Fruit fly (Drosophila melanogaster) whole organism, embryonic: ENCODE measurements around the gene CG17777.
A peak's percentile ranks its signal among the peaks of the same experiment; 100 is the strongest.

Source experiments
- Bgb ChIP-seq: fragments of 200-800 bp; sonication (Bioruptor generic); IDR thresholded peaks from 2 replicates; pipeline ENCODE4 v1.3.6; 2022; ENCODE audit warnings: missing biosample characterization, missing genetic modification characterization; ENCODE audit not compliant: partially characterized antibody
- Blimp-1 ChIP-seq: fragments of 200-800 bp; sonication (Bioruptor generic); optimal IDR thresholded peaks from 3 replicates; lab custom pipeline; 2018; ENCODE audit warnings: missing biosample characterization, missing genetic modification characterization, mild to moderate bottlenecking, moderate library complexity, missing genetic modification reagents
- BtbVII ChIP-seq: fragments of 200-800 bp; sonication (Bioruptor generic); optimal IDR thresholded peaks from 3 replicates; lab custom pipeline; 2017; ENCODE audit warnings: missing biosample characterization, mild to moderate bottlenecking, missing genetic modification characterization
- CG1024 ChIP-seq: fragments of 200-800 bp; sonication (Bioruptor generic); IDR thresholded peaks from 2 replicates; pipeline ENCODE4 v1.3.6; 2022; ENCODE audit warnings: missing biosample characterization, missing genetic modification characterization
- CG10321 ChIP-seq: fragments of 200-800 bp; sonication (Bioruptor generic); IDR thresholded peaks from 2 replicates; pipeline ENCODE4 v1.3.6; 2022; ENCODE audit warnings: missing biosample characterization, missing genetic modification characterization
- CG10462 ChIP-seq: fragments of 200-800 bp; sonication (Bioruptor generic); optimal IDR thresholded peaks from 2 replicates; lab custom pipeline; 2016; ENCODE audit warnings: missing biosample characterization, missing genetic modification characterization
- CG10959 ChIP-seq: fragments of 200-800 bp; sonication (Bioruptor generic); IDR thresholded peaks from 2 replicates; pipeline ENCODE4 v1.3.6; 2022; ENCODE audit warnings: missing biosample characterization, missing genetic modification characterization
- CG10979 ChIP-seq: fragments of 200-800 bp; sonication (Bioruptor generic); optimal IDR thresholded peaks from 2 replicates; lab custom pipeline; 2018; ENCODE audit warnings: missing biosample characterization, mild to moderate bottlenecking, missing genetic modification characterization, moderate library complexity
- CG12071 ChIP-seq: fragments of 200-800 bp; sonication (Bioruptor generic); optimal IDR thresholded peaks from 3 replicates; lab custom pipeline; 2018; ENCODE audit warnings: missing biosample characterization, mild to moderate bottlenecking, missing genetic modification characterization
- CG12155 ChIP-seq: fragments of 200-800 bp; sonication (Bioruptor generic); optimal IDR thresholded peaks from 3 replicates; lab custom pipeline; 2016; ENCODE audit warnings: missing biosample characterization, missing genetic modification characterization
- CG13775 ChIP-seq: fragments of 200-800 bp; sonication (Bioruptor generic); optimal IDR thresholded peaks from 3 replicates; lab custom pipeline; 2017; ENCODE audit warnings: missing biosample characterization, mild to moderate bottlenecking, missing genetic modification characterization
- CG14860 ChIP-seq: fragments of 200-800 bp; sonication (Bioruptor generic); IDR thresholded peaks from 3 replicates; pipeline ENCODE4 v1.3.6; 2022; ENCODE audit warnings: missing biosample characterization, missing genetic modification characterization; ENCODE audit not compliant: partially characterized antibody
- CG1603 ChIP-seq: fragments of 200-800 bp; sonication (Bioruptor generic); optimal IDR thresholded peaks from 2 replicates; lab custom pipeline; 2019; ENCODE audit warnings: missing biosample characterization, mild to moderate bottlenecking, missing genetic modification characterization, moderate library complexity
- CG2120 ChIP-seq: fragments of 200-800 bp; sonication (Bioruptor generic); optimal IDR thresholded peaks from 3 replicates; lab custom pipeline; 2016; ENCODE audit warnings: missing biosample characterization, missing genetic modification characterization
- CG2202 ChIP-seq: fragments of 200-800 bp; sonication (Bioruptor generic); optimal IDR thresholded peaks from 2 replicates; lab custom pipeline; 2018; ENCODE audit warnings: missing biosample characterization, mild to moderate bottlenecking, missing genetic modification characterization
- CG30020 ChIP-seq: fragments of 200-800 bp; optimal IDR thresholded peaks from 2 replicates; lab custom pipeline; 2019; ENCODE audit warnings: missing biosample characterization, mild to moderate bottlenecking, missing genetic modification characterization, moderate library complexity
- CG30431 ChIP-seq: fragments of 200-800 bp; sonication (Bioruptor generic); optimal IDR thresholded peaks from 2 replicates; lab custom pipeline; 2017; ENCODE audit warnings: missing biosample characterization, missing genetic modification characterization
- CG31365 ChIP-seq: fragments of 200-800 bp; sonication (Bioruptor generic); optimal IDR thresholded peaks from 2 replicates; lab custom pipeline; 2018; ENCODE audit warnings: missing biosample characterization, mild to moderate bottlenecking, missing genetic modification characterization
- CG4854 ChIP-seq: fragments of 200-800 bp; sonication (Bioruptor generic); optimal IDR thresholded peaks from 2 replicates; lab custom pipeline; 2016; ENCODE audit warnings: missing biosample characterization, missing genetic modification characterization, inconsistent platforms
- CG7357 ChIP-seq: fragments of 200-800 bp; sonication (Bioruptor generic); IDR thresholded peaks from 3 replicates; pipeline ENCODE4 v1.3.6; 2022; ENCODE audit warnings: missing biosample characterization, missing genetic modification characterization
- CG7963 ChIP-seq: fragments of 200-800 bp; sonication (Bioruptor generic); IDR thresholded peaks from 3 replicates; pipeline ENCODE4 v1.3.6; 2022; ENCODE audit warnings: missing biosample characterization, missing genetic modification characterization; ENCODE audit not compliant: partially characterized antibody
- CG8765 ChIP-seq: fragments of 200-800 bp; sonication (Bioruptor generic); IDR thresholded peaks from 2 replicates; pipeline ENCODE4 v1.3.6; 2022; ENCODE audit warnings: missing biosample characterization, missing genetic modification characterization
- CG8944 ChIP-seq: fragments of 200-800 bp; sonication (Bioruptor generic); optimal IDR thresholded peaks from 3 replicates; lab custom pipeline; 2016; ENCODE audit warnings: missing biosample characterization, missing genetic modification characterization
- CoRest ChIP-seq: fragments of 200-800 bp; sonication (Bioruptor generic); optimal IDR thresholded peaks from 3 replicates; lab custom pipeline; 2018; ENCODE audit warnings: missing biosample characterization, mild to moderate bottlenecking, missing genetic modification characterization, moderate library complexity
- CrebB ChIP-seq: fragments of 200-800 bp; sonication (Bioruptor generic); optimal IDR thresholded peaks from 3 replicates; lab custom pipeline; 2018; ENCODE audit warnings: missing biosample characterization, mild to moderate bottlenecking, missing genetic modification characterization
- Dbx ChIP-seq: fragments of 200-800 bp; sonication (Bioruptor generic); IDR thresholded peaks from 3 replicates; pipeline ENCODE4 v1.3.6; 2022; ENCODE audit warnings: missing biosample characterization, missing genetic modification characterization
- Dfd ChIP-seq, 2 experiments: fragments of >200 bp; optimal IDR thresholded peaks; 2 replicates each; lab custom pipeline; 2017; ENCODE audit warnings: missing biosample characterization in 2 of 2, missing genetic modification characterization in 2 of 2
- Doc3 ChIP-seq: fragments of 200-800 bp; sonication (Bioruptor generic); IDR thresholded peaks from 3 replicates; pipeline ENCODE4 v1.3.6; 2022; ENCODE audit warnings: missing biosample characterization, missing genetic modification characterization; ENCODE audit not compliant: partially characterized antibody
- Dp ChIP-seq: fragments of 200-800 bp; sonication (Bioruptor generic); optimal IDR thresholded peaks from 2 replicates; lab custom pipeline; 2018; ENCODE audit warnings: missing biosample characterization, mild to moderate bottlenecking, missing genetic modification characterization, moderate library complexity
- Lim3 ChIP-seq: fragments of 200-800 bp; sonication (Bioruptor generic); IDR thresholded peaks from 2 replicates; pipeline ENCODE4 v1.3.6; 2022; ENCODE audit warnings: missing biosample characterization, missing genetic modification characterization
- Med ChIP-seq: fragments of 200-800 bp; sonication (Bioruptor generic); peaks from one replicate; lab custom pipeline; 2016; ENCODE audit warnings: missing biosample characterization, missing genetic modification characterization, mild to moderate bottlenecking, inconsistent platforms, moderate library complexity
- Opbp ChIP-seq: fragments of 200-800 bp; sonication (Bioruptor generic); IDR thresholded peaks from 3 replicates; pipeline ENCODE4 v1.3.6; 2022; ENCODE audit warnings: missing biosample characterization, missing genetic modification characterization; ENCODE audit not compliant: partially characterized antibody
- PHDP ChIP-seq: fragments of 200-800 bp; sonication (Bioruptor generic); optimal IDR thresholded peaks from 3 replicates; lab custom pipeline; 2018; ENCODE audit warnings: missing biosample characterization, mild to moderate bottlenecking, missing genetic modification characterization, moderate library complexity
- Rfx ChIP-seq: fragments of 200-800 bp; sonication (Bioruptor generic); IDR thresholded peaks from 2 replicates; pipeline ENCODE4 v1.3.6; 2022; ENCODE audit warnings: missing biosample characterization, missing genetic modification characterization
- az2 ChIP-seq: fragments of 200-800 bp; sonication (Bioruptor generic); optimal IDR thresholded peaks from 3 replicates; lab custom pipeline; 2016; ENCODE audit warnings: missing biosample characterization, missing genetic modification characterization
- chinmo ChIP-seq: fragments of 200-800 bp; sonication (Bioruptor generic); IDR thresholded peaks from 4 replicates; pipeline ENCODE4 v1.3.6; 2022; ENCODE audit warnings: missing biosample characterization, missing genetic modification characterization; ENCODE audit not compliant: partially characterized antibody
- dati ChIP-seq: fragments of 200-800 bp; sonication (Bioruptor generic); IDR thresholded peaks from 2 replicates; pipeline ENCODE4 v1.3.6; 2022; ENCODE audit warnings: missing biosample characterization, missing genetic modification characterization
- dmrt11E ChIP-seq: fragments of 200-800 bp; sonication (Bioruptor generic); optimal IDR thresholded peaks from 3 replicates; lab custom pipeline; 2018; ENCODE audit warnings: missing biosample characterization, mild to moderate bottlenecking, missing genetic modification characterization, moderate library complexity
- fd96Cb ChIP-seq: fragments of 200-800 bp; sonication (Bioruptor generic); optimal IDR thresholded peaks from 2 replicates; lab custom pipeline; 2018; ENCODE audit warnings: missing biosample characterization, mild to moderate bottlenecking, missing genetic modification characterization, moderate library complexity
- gcm ChIP-seq: fragments of 200-800 bp; sonication (Bioruptor generic); optimal IDR thresholded peaks from 2 replicates; lab custom pipeline; 2019; ENCODE audit warnings: missing biosample characterization, mild to moderate bottlenecking, missing genetic modification characterization, moderate library complexity
- gem ChIP-seq: fragments of 200-800 bp; sonication (Bioruptor generic); optimal IDR thresholded peaks from 2 replicates; lab custom pipeline; 2019; ENCODE audit warnings: missing biosample characterization, mild to moderate bottlenecking, missing genetic modification characterization, moderate library complexity
- gro ChIP-seq: fragments of 200-800 bp; sonication (Bioruptor generic); optimal IDR thresholded peaks from 2 replicates; lab custom pipeline; 2016; ENCODE audit warnings: missing biosample characterization, missing genetic modification characterization
- gt ChIP-seq: fragments of 200-800 bp; sonication (Bioruptor generic); IDR thresholded peaks from 2 replicates; pipeline ENCODE4 v1.3.6; 2022; ENCODE audit warnings: missing biosample characterization, missing genetic modification characterization
- lola ChIP-seq, 3 experiments: fragments of >200 bp in 2 of 3; fragments of 200-800 bp in 1 of 3; sonication (Bioruptor generic) in 1 of 3; optimal IDR thresholded peaks; 2 replicates each; lab custom pipeline; 2017 to 2019; ENCODE audit warnings: missing biosample characterization in 3 of 3, missing genetic modification characterization in 3 of 3, mild to moderate bottlenecking in 1 of 3, moderate library complexity in 1 of 3
- onecut ChIP-seq: fragments of 200-800 bp; sonication (Bioruptor generic); IDR thresholded peaks from 2 replicates; pipeline ENCODE4 v1.3.6; 2022; ENCODE audit warnings: missing biosample characterization, missing genetic modification characterization
- phol ChIP-seq: fragments of 200-800 bp; sonication (Bioruptor generic); optimal IDR thresholded peaks from 3 replicates; lab custom pipeline; 2018; ENCODE audit warnings: missing biosample characterization, mild to moderate bottlenecking, missing genetic modification characterization, moderate library complexity
- row ChIP-seq: fragments of 200-800 bp; sonication (Bioruptor generic); IDR thresholded peaks from 3 replicates; pipeline ENCODE4 v1.3.6; 2022; ENCODE audit warnings: missing biosample characterization, missing genetic modification characterization
- sug ChIP-seq: fragments of 200-800 bp; optimal IDR thresholded peaks from 2 replicates; lab custom pipeline; 2019; ENCODE audit warnings: missing biosample characterization, mild to moderate bottlenecking, missing genetic modification characterization, moderate library complexity
- tgo ChIP-seq: fragments of 200-800 bp; sonication (Bioruptor generic); IDR thresholded peaks from 3 replicates; pipeline ENCODE4 v1.3.6; 2022; ENCODE audit warnings: missing biosample characterization, missing genetic modification characterization
- tup ChIP-seq: fragments of 200-800 bp; sonication (Bioruptor generic); optimal IDR thresholded peaks from 2 replicates; lab custom pipeline; 2016; ENCODE audit warnings: missing biosample characterization, mild to moderate bottlenecking, missing genetic modification characterization, moderate library complexity
- wor ChIP-seq: fragments of 200-800 bp; sonication (Bioruptor generic); IDR thresholded peaks from 2 replicates; pipeline ENCODE4 v1.3.6; 2022; ENCODE audit warnings: missing biosample characterization, missing genetic modification characterization

CG17777 gene

dm6 chrX:2172420-2172827, 14.2 kb upstream of the CG17777 start, which contains the start of gene ND-B14.5A (continued):
- TF ChIP-seq CG10959 (GFP tag; lab: Robert Waterston, UW) = no peak
- no peak for TF ChIP-seq CG10321 (GFP tag; lab: Robert Waterston, UW)
- no peak for TF ChIP-seq Blimp-1 (GFP tag; lab: Kevin White, UChicago)
- TF ChIP-seq Dp (GFP tag; lab: Kevin White, UChicago) = peak; percentile 67
- TF ChIP-seq row = peak; percentile 23; the same call in 1 of the 3 replicates
- TF ChIP-seq gro = peak; percentile 3
- peak; percentile 96 for TF ChIP-seq chinmo
- TF ChIP-seq CG12071 (GFP tag; lab: Kevin White, UChicago) = no peak
- TF ChIP-seq CG2120 (GFP tag; lab: Kevin White, UChicago) = peak; percentile 25
- no peak for TF ChIP-seq Dfd (GFP tag; optimal IDR thresholded peaks at IDR 0.05; lab: Kevin White, UChicago)
- peak; percentile 16 for TF ChIP-seq phol (tag; lab: Kevin White, UChicago)
- no peak for TF ChIP-seq tup (GFP tag; lab: Kevin White, UChicago)
- TF ChIP-seq CG30431 (GFP tag; lab: Kevin White, UChicago) = no peak
- TF ChIP-seq CG1603 (tag; lab: Kevin White, UChicago) = peak; percentile 65
- TF ChIP-seq Dbx (GFP tag; lab: Robert Waterston, UW) = no peak
- peak; percentile 85 for TF ChIP-seq Doc3 (GFP tag; lab: Robert Waterston, UW)
- TF ChIP-seq CG14860 (GFP tag; lab: Robert Waterston, UW) = peak; percentile 97
- no peak for TF ChIP-seq fd96Cb (tag; lab: Kevin White, UChicago)
- no peak for TF ChIP-seq CG10462
- TF ChIP-seq CrebB = no peak
- no peak for TF ChIP-seq gt
- no peak for TF ChIP-seq tgo (GFP tag; lab: Robert Waterston, UW)
- TF ChIP-seq gcm (GFP tag; lab: Kevin White, UChicago) = no peak
- TF ChIP-seq CG31365 (tag; lab: Kevin White, UChicago) = no peak
- no peak for TF ChIP-seq BtbVII (GFP tag; lab: Kevin White, UChicago)
- no peak for TF ChIP-seq Lim3 (GFP tag; lab: Robert Waterston, UW)
- TF ChIP-seq dmrt11E (tag; lab: Kevin White, UChicago) = no peak
- no peak for TF ChIP-seq CG12155 (GFP tag; lab: Kevin White, UChicago)
- peak; percentile 15 for TF ChIP-seq PHDP (tag; lab: Kevin White, UChicago)
- TF ChIP-seq CG10979 (tag; lab: Kevin White, UChicago) = no peak
- TF ChIP-seq gem (tag; lab: Kevin White, UChicago) = no peak
- peak; percentile 33 for TF ChIP-seq CoRest
- TF ChIP-seq Bgb (GFP tag; lab: Robert Waterston, UW) = peak; percentile 96
- no peak for TF ChIP-seq CG1024
- peak; percentile 95 for TF ChIP-seq CG7963 (GFP tag; lab: Robert Waterston, UW)
- no peak for TF ChIP-seq CG8944
- no peak for TF ChIP-seq CG13775 (GFP tag; lab: Kevin White, UChicago)
- TF ChIP-seq CG30020 (tag; lab: Kevin White, UChicago) = no peak
- no peak for TF ChIP-seq CG2202 (tag; lab: Kevin White, UChicago)
- no peak for TF ChIP-seq wor (GFP tag; lab: Robert Waterston, UW)
- peak; percentile 21 for TF ChIP-seq sug (tag; lab: Kevin White, UChicago)
- TF ChIP-seq Opbp = peak; percentile 96
- TF ChIP-seq onecut (GFP tag; lab: Robert Waterston, UW) = peak; percentile 49
- no peak for TF ChIP-seq lola (GFP tag; optimal IDR thresholded peaks at IDR 0.05; lab: Kevin White, UChicago)
- no peak for TF ChIP-seq CG4854 (GFP tag; lab: Kevin White, UChicago)
- TF ChIP-seq CG8765 (GFP tag; lab: Robert Waterston, UW) = no peak
- no peak for TF ChIP-seq CG7357 (GFP tag; lab: Robert Waterston, UW)
- TF ChIP-seq dati (GFP tag; lab: Robert Waterston, UW) = no peak
- TF ChIP-seq Rfx = peak; percentile 48; the same call in 1 of the 2 replicates
- TF ChIP-seq Med (GFP tag; lab: Kevin White, UChicago) = peak; percentile 61
- no peak for TF ChIP-seq az2 (GFP tag; lab: Kevin White, UChicago)
